Fruit fly (Drosophila melanogaster) whole organism, prepupa: ENCODE data around the gene Adhr.

Source experiments
- Blimp-1 ChIP-seq: fragments of 200-800 bp; sonication (Bioruptor generic); optimal IDR thresholded peaks from 3 replicates; lab custom pipeline; 2017; ENCODE audit warnings: missing biosample characterization, missing genetic modification characterization, mild to moderate bottlenecking, moderate library complexity, missing genetic modification reagents
- CG10631 ChIP-seq: fragments of 200-800 bp; sonication (Bioruptor generic); optimal IDR thresholded peaks from 2 replicates; lab custom pipeline; 2016; ENCODE audit warnings: missing biosample characterization, missing genetic modification characterization
- CG11294 ChIP-seq: fragments of 200-800 bp; sonication (Bioruptor generic); IDR thresholded peaks from 2 replicates; pipeline ENCODE4 v1.3.6; 2022; ENCODE audit warnings: missing biosample characterization, missing genetic modification characterization
- CG11762 ChIP-seq: fragments of 200-800 bp; sonication (Bioruptor generic); optimal IDR thresholded peaks from 3 replicates; lab custom pipeline; 2016; ENCODE audit warnings: missing biosample characterization, missing genetic modification characterization; ENCODE audit not compliant: insufficient read depth
- CG11902 ChIP-seq: fragments of 200-800 bp; sonication (Bioruptor generic); optimal IDR thresholded peaks from 3 replicates; lab custom pipeline; 2016; ENCODE audit warnings: missing biosample characterization, missing genetic modification characterization
- CG15336 ChIP-seq: fragments of 200-800 bp; sonication (Bioruptor generic); IDR thresholded peaks from 2 replicates; pipeline ENCODE4 v1.3.6; 2022; ENCODE audit warnings: missing biosample characterization, missing genetic modification characterization
- CG1621 ChIP-seq: fragments of 200-800 bp; sonication (Bioruptor generic); optimal IDR thresholded peaks from 3 replicates; lab custom pipeline; 2018; ENCODE audit warnings: missing biosample characterization, mild to moderate bottlenecking, missing genetic modification characterization
- CG16779 ChIP-seq: fragments of 200-800 bp; sonication (Bioruptor generic); optimal IDR thresholded peaks from 3 replicates; lab custom pipeline; 2017; ENCODE audit warnings: missing biosample characterization, mild to moderate bottlenecking, missing genetic modification characterization
- CG3032 ChIP-seq: fragments of 200-800 bp; optimal IDR thresholded peaks from 2 replicates; lab custom pipeline; 2019; ENCODE audit warnings: missing biosample characterization, mild to moderate bottlenecking, missing genetic modification characterization, moderate library complexity
- CG32006 ChIP-seq: fragments of 200-800 bp; sonication (Bioruptor generic); optimal IDR thresholded peaks from 3 replicates; lab custom pipeline; 2017; ENCODE audit warnings: missing biosample characterization, mild to moderate bottlenecking, missing genetic modification characterization
- CG34406 ChIP-seq: fragments of 200-800 bp; sonication (Bioruptor generic); optimal IDR thresholded peaks from 3 replicates; lab custom pipeline; 2016; ENCODE audit warnings: missing biosample characterization, missing genetic modification characterization
- CG3919 ChIP-seq: fragments of 200-800 bp; sonication (Bioruptor generic); optimal IDR thresholded peaks from 3 replicates; lab custom pipeline; 2016; ENCODE audit warnings: missing biosample characterization, missing genetic modification characterization
- CG4318 ChIP-seq: fragments of 200-800 bp; sonication (Bioruptor generic); optimal IDR thresholded peaks from 3 replicates; lab custom pipeline; 2017; ENCODE audit warnings: missing biosample characterization, mild to moderate bottlenecking, missing genetic modification characterization
- CG6163 ChIP-seq: fragments of 200-800 bp; sonication (Bioruptor generic); IDR thresholded peaks from 3 replicates; pipeline ENCODE4 v1.3.6; 2022; ENCODE audit warnings: missing biosample characterization, missing genetic modification characterization
- CG6792 ChIP-seq: fragments of 200-800 bp; sonication (Bioruptor generic); optimal IDR thresholded peaks from 3 replicates; lab custom pipeline; 2016; ENCODE audit warnings: missing biosample characterization, missing genetic modification characterization
- CG6808 ChIP-seq: fragments of 200-800 bp; sonication (Bioruptor generic); optimal IDR thresholded peaks from 3 replicates; lab custom pipeline; 2017; ENCODE audit warnings: missing biosample characterization, missing genetic modification characterization, mild to moderate bottlenecking, moderate library complexity, missing genetic modification reagents
- CG6854 ChIP-seq: fragments of 200-800 bp; sonication (Bioruptor generic); optimal IDR thresholded peaks from 2 replicates; lab custom pipeline; 2017; ENCODE audit warnings: missing biosample characterization, mild to moderate bottlenecking, missing genetic modification characterization
- CG7368 ChIP-seq: fragments of 200-800 bp; sonication (Bioruptor generic); optimal IDR thresholded peaks from 3 replicates; lab custom pipeline; 2016; ENCODE audit warnings: missing biosample characterization, missing genetic modification characterization
- Eip75B ChIP-seq: fragments of 200-800 bp; sonication (Bioruptor generic); optimal IDR thresholded peaks from 3 replicates; lab custom pipeline; 2016; ENCODE audit warnings: missing biosample characterization, missing genetic modification characterization
- Eip78C ChIP-seq: fragments of 200-800 bp; sonication (Bioruptor generic); peaks from one replicate; lab custom pipeline; 2016; ENCODE audit warnings: missing biosample characterization, missing genetic modification characterization
- Eip93F ChIP-seq: fragments of 200-800 bp; sonication (Bioruptor generic); optimal IDR thresholded peaks from 2 replicates; lab custom pipeline; 2016; ENCODE audit warnings: missing biosample characterization, mild to moderate bottlenecking, missing genetic modification characterization
- Ets21C ChIP-seq: fragments of 200-800 bp; sonication (Bioruptor generic); optimal IDR thresholded peaks from 3 replicates; lab custom pipeline; 2016; ENCODE audit warnings: missing biosample characterization, missing genetic modification characterization
- Ets96B ChIP-seq: fragments of 200-800 bp; optimal IDR thresholded peaks from 2 replicates; lab custom pipeline; 2019; ENCODE audit warnings: missing biosample characterization, mild to moderate bottlenecking, missing genetic modification characterization, moderate library complexity
- Hr38 ChIP-seq: sonication (Bioruptor generic); optimal IDR thresholded peaks from 2 replicates; lab custom pipeline; 2016; ENCODE audit warnings: missing biosample characterization, missing genetic modification characterization
- Hr39 ChIP-seq: fragments of 200-800 bp; sonication (Bioruptor generic); optimal IDR thresholded peaks from 2 replicates; lab custom pipeline; 2016; ENCODE audit warnings: missing biosample characterization, missing genetic modification characterization
- Lpt ChIP-seq: fragments of 200-800 bp; sonication (Bioruptor generic); optimal IDR thresholded peaks from 3 replicates; lab custom pipeline; 2016; ENCODE audit warnings: missing biosample characterization, missing genetic modification characterization
- Met ChIP-seq: fragments of 200-800 bp; sonication (Bioruptor generic); optimal IDR thresholded peaks from 3 replicates; lab custom pipeline; 2016; ENCODE audit warnings: missing biosample characterization, missing genetic modification characterization
- OdsH ChIP-seq: fragments of 200-800 bp; sonication (Bioruptor generic); optimal IDR thresholded peaks from 3 replicates; lab custom pipeline; 2016; ENCODE audit warnings: missing biosample characterization, missing genetic modification characterization
- Smox ChIP-seq: fragments of 200-800 bp; sonication (Bioruptor generic); optimal IDR thresholded peaks from 3 replicates; lab custom pipeline; 2016; ENCODE audit warnings: missing biosample characterization, missing genetic modification characterization
- Sox102F ChIP-seq: fragments of 200-800 bp; sonication (Bioruptor generic); optimal IDR thresholded peaks from 2 replicates; lab custom pipeline; 2016; ENCODE audit warnings: missing biosample characterization, mild to moderate bottlenecking, missing genetic modification characterization
- Sox14 ChIP-seq: fragments of 200-800 bp; sonication (Bioruptor generic); optimal IDR thresholded peaks from 3 replicates; lab custom pipeline; 2016; ENCODE audit warnings: missing biosample characterization, missing genetic modification characterization
- Sox15 ChIP-seq: fragments of 200-800 bp; sonication (Bioruptor generic); optimal IDR thresholded peaks from 3 replicates; lab custom pipeline; 2016; ENCODE audit warnings: missing biosample characterization, missing genetic modification characterization
- cyc ChIP-seq: fragments of 200-800 bp; sonication (Bioruptor generic); optimal IDR thresholded peaks from 3 replicates; lab custom pipeline; 2016; ENCODE audit warnings: missing biosample characterization, missing genetic modification characterization
- dac ChIP-seq: fragments of 200-800 bp; sonication (Bioruptor generic); optimal IDR thresholded peaks from 2 replicates; lab custom pipeline; 2017; ENCODE audit warnings: missing biosample characterization, mild to moderate bottlenecking, missing genetic modification characterization
- dsx ChIP-seq: fragments of 200-800 bp; optimal IDR thresholded peaks from 3 replicates; lab custom pipeline; 2019; ENCODE audit warnings: missing biosample characterization, mild to moderate bottlenecking, missing genetic modification characterization, moderate library complexity; ENCODE audit not compliant: poor library complexity, severe bottlenecking
- eg ChIP-seq: fragments of 200-800 bp; sonication (Bioruptor generic); IDR thresholded peaks from 3 replicates; pipeline ENCODE4 v1.3.6; 2022; ENCODE audit warnings: missing biosample characterization, missing genetic modification characterization
- esn ChIP-seq: fragments of 200-800 bp; sonication (Bioruptor generic); optimal IDR thresholded peaks from 2 replicates; lab custom pipeline; 2016; ENCODE audit warnings: missing biosample characterization, mild to moderate bottlenecking, missing genetic modification characterization, moderate library complexity
- fd59A ChIP-seq: fragments of 200-800 bp; sonication (Bioruptor generic); optimal IDR thresholded peaks from 2 replicates; lab custom pipeline; 2017; ENCODE audit warnings: missing biosample characterization, mild to moderate bottlenecking, missing genetic modification characterization, missing genetic modification reagents
- lz ChIP-seq: fragments of 200-800 bp; sonication (Bioruptor generic); optimal IDR thresholded peaks from 3 replicates; lab custom pipeline; 2016; ENCODE audit warnings: missing biosample characterization, missing genetic modification characterization
- net ChIP-seq: fragments of 200-800 bp; sonication (Bioruptor generic); optimal IDR thresholded peaks from 3 replicates; lab custom pipeline; 2016; ENCODE audit warnings: missing biosample characterization, missing genetic modification characterization
- pdm3 ChIP-seq: fragments of 200-800 bp; sonication (Bioruptor generic); optimal IDR thresholded peaks from 3 replicates; lab custom pipeline; 2016; ENCODE audit warnings: missing biosample characterization, missing genetic modification characterization
- spab ChIP-seq: fragments of 200-800 bp; sonication (Bioruptor generic); optimal IDR thresholded peaks from 2 replicates; lab custom pipeline; 2017; ENCODE audit warnings: missing biosample characterization, mild to moderate bottlenecking, missing genetic modification characterization, missing genetic modification reagents
- svp ChIP-seq: fragments of 200-800 bp; sonication (Bioruptor generic); peaks from one replicate; lab custom pipeline; 2016; ENCODE audit warnings: missing biosample characterization, missing genetic modification characterization
- vri ChIP-seq: fragments of 200-800 bp; sonication (Bioruptor generic); optimal IDR thresholded peaks from 3 replicates; lab custom pipeline; 2016; ENCODE audit warnings: missing biosample characterization, mild to moderate bottlenecking, missing genetic modification characterization

Gene Adhr

dm6 chr2L:14598357-14599057, 16.8 kb upstream of the Adhr start (continued):
- peak; percentile 54 for TF ChIP-seq CG11762 (GFP tag; lab: Kevin White, UChicago)
- TF ChIP-seq CG16779 (tag; lab: Kevin White, UChicago): no peak
- TF ChIP-seq esn (GFP tag; lab: Kevin White, UChicago): peak; percentile 63
- TF ChIP-seq Hr39 (GFP tag; lab: Kevin White, UChicago): peak; percentile 69
- peak; percentile 55 for TF ChIP-seq CG7368
- TF ChIP-seq CG15336 (GFP tag; lab: Robert Waterston, UW): peak; percentile 15; the same call in 1 of the 2 replicates
- TF ChIP-seq Met (GFP tag; lab: Kevin White, UChicago): peak; percentile 75
- TF ChIP-seq fd59A (GFP tag; lab: Kevin White, UChicago): peak; percentile 46
- peak; percentile 66 for TF ChIP-seq CG1621
- TF ChIP-seq Ets21C (GFP tag; lab: Kevin White, UChicago): peak; percentile 43
- TF ChIP-seq dac: peak; percentile 16
- no peak for TF ChIP-seq Hr38 (GFP tag; lab: Kevin White, UChicago)
- peak; percentile 66 for TF ChIP-seq Ets96B (tag; lab: Kevin White, UChicago)
- TF ChIP-seq Sox102F (GFP tag; lab: Kevin White, UChicago): peak; percentile 58
- TF ChIP-seq Blimp-1 (GFP tag; lab: Kevin White, UChicago): no peak
- TF ChIP-seq CG34406: peak; percentile 46
- TF ChIP-seq eg (GFP tag; lab: Robert Waterston, UW): peak; percentile 29; the same call in 2 of the 3 replicates
- TF ChIP-seq CG6808: peak; percentile 68
- TF ChIP-seq spab (GFP tag; lab: Kevin White, UChicago): peak; percentile 68
- TF ChIP-seq CG6854: peak; percentile 50
- TF ChIP-seq CG4318 (GFP tag; lab: Kevin White, UChicago): no peak
- TF ChIP-seq CG11902 (GFP tag; lab: Kevin White, UChicago): peak; percentile 39
- peak; percentile 35 for TF ChIP-seq Sox15 (GFP tag; lab: Kevin White, UChicago)
- TF ChIP-seq Lpt (GFP tag; lab: Kevin White, UChicago): peak; percentile 15
- TF ChIP-seq CG3919 (GFP tag; lab: Kevin White, UChicago): peak; percentile 77
- TF ChIP-seq net: peak; percentile 73
- peak; percentile 69 for TF ChIP-seq CG6792
- TF ChIP-seq Smox (GFP tag; lab: Kevin White, UChicago): peak; percentile 52
- peak; percentile 68 for TF ChIP-seq pdm3
- TF ChIP-seq CG11294 (GFP tag; lab: Robert Waterston, UW): no peak
- peak; percentile 81 for TF ChIP-seq svp (GFP tag; lab: Kevin White, UChicago)
- peak; percentile 51 for TF ChIP-seq dsx (GFP tag; lab: Kevin White, UChicago)
- peak; percentile 58 for TF ChIP-seq CG32006
- TF ChIP-seq OdsH (GFP tag; lab: Kevin White, UChicago): peak; percentile 59
- peak; percentile 74 for TF ChIP-seq Eip75B (GFP tag; lab: Kevin White, UChicago)
- TF ChIP-seq CG6163: peak; percentile 68
- TF ChIP-seq Eip93F: no peak
- TF ChIP-seq CG3032 (tag; lab: Kevin White, UChicago): peak; percentile 69
- peak; percentile 63 for TF ChIP-seq CG10631 (GFP tag; lab: Kevin White, UChicago)

- TF ChIP-seq eg (GFP tag; lab: Robert Waterston, UW) (peak; percentile 46; the same call in 1 of the 3 replicates), dsx (GFP tag; lab: Kevin White, UChicago) (peak; percentile 52), CG10631 (GFP tag; lab: Kevin White, UChicago) (no peak), CG16779 (tag; lab: Kevin White, UChicago) (peak; percentile 26), cyc (GFP tag; lab: Kevin White, UChicago) (no peak), lz (GFP tag; lab: Kevin White, UChicago) (no peak), Met (GFP tag; lab: Kevin White, UChicago) (peak; percentile 13), CG15336 (GFP tag; lab: Robert Waterston, UW) (peak; percentile 54; the same call in 1 of the 2 replicates), Sox14 (GFP tag; lab: Kevin White, UChicago) (no peak), svp (GFP tag; lab: Kevin White, UChicago) (peak; percentile 73), vri (GFP tag; lab: Kevin White, UChicago) (peak; percentile 20), Eip78C (GFP tag; lab: Kevin White, UChicago) (peak; percentile 49)
- TF ChIP-seq, all 60 proteins: peak for 8
Measured at dm6 chr2L:14599058-14599789, 16.1 kb upstream of the Adhr start.
